Fruit fly (Drosophila melanogaster) whole organism, embryonic: ENCODE results near the gene Dic2.

Source experiments
- Atf6 ChIP-seq: fragments of 200-800 bp; sonication (Bioruptor generic); IDR thresholded peaks from 2 replicates; pipeline ENCODE4 v1.3.6; 2022; ENCODE audit warnings: missing biosample characterization, missing genetic modification characterization
- C15 ChIP-seq: fragments of 200-800 bp; sonication (Bioruptor generic); IDR thresholded peaks from 3 replicates; pipeline ENCODE4 v1.3.6; 2022; ENCODE audit warnings: missing biosample characterization, missing genetic modification characterization
- CG10543 ChIP-seq: fragments of 200-800 bp; sonication (Bioruptor generic); optimal IDR thresholded peaks from 3 replicates; lab custom pipeline; 2017; ENCODE audit warnings: missing biosample characterization, mild to moderate bottlenecking, missing genetic modification characterization, moderate library complexity
- CG11695 ChIP-seq: fragments of 200-800 bp; sonication (Bioruptor generic); IDR thresholded peaks from 3 replicates; pipeline ENCODE4 v1.3.6; 2022; ENCODE audit warnings: missing biosample characterization, missing genetic modification characterization
- CG12071 ChIP-seq: fragments of 200-800 bp; sonication (Bioruptor generic); optimal IDR thresholded peaks from 3 replicates; lab custom pipeline; 2018; ENCODE audit warnings: missing biosample characterization, mild to moderate bottlenecking, missing genetic modification characterization
- CG12769 ChIP-seq: fragments of 200-800 bp; sonication (Bioruptor generic); optimal IDR thresholded peaks from 2 replicates; lab custom pipeline; 2019; ENCODE audit warnings: missing biosample characterization, mild to moderate bottlenecking, missing genetic modification characterization, moderate library complexity
- CG14441 ChIP-seq: fragments of 200-800 bp; sonication (Bioruptor generic); IDR thresholded peaks from 2 replicates; pipeline ENCODE4 v1.3.6; 2022; ENCODE audit warnings: missing biosample characterization, missing genetic modification characterization
- CG14667 ChIP-seq: fragments of 200-800 bp; sonication (Bioruptor generic); IDR thresholded peaks from 2 replicates; pipeline ENCODE4 v1.3.6; 2022; ENCODE audit warnings: missing biosample characterization, missing genetic modification characterization
- CG1603 ChIP-seq: fragments of 200-800 bp; sonication (Bioruptor generic); optimal IDR thresholded peaks from 2 replicates; lab custom pipeline; 2019; ENCODE audit warnings: missing biosample characterization, mild to moderate bottlenecking, missing genetic modification characterization, moderate library complexity
- CG17612 ChIP-seq: fragments of 200-800 bp; sonication (Bioruptor generic); IDR thresholded peaks from 2 replicates; pipeline ENCODE4 v1.3.6; 2022; ENCODE audit warnings: missing biosample characterization, missing genetic modification characterization
- CG18262 ChIP-seq: fragments of 200-800 bp; optimal IDR thresholded peaks from 3 replicates; lab custom pipeline; 2019; ENCODE audit warnings: missing biosample characterization, mild to moderate bottlenecking, missing genetic modification characterization, moderate library complexity
- CG18599 ChIP-seq: fragments of 200-800 bp; sonication (Bioruptor generic); optimal IDR thresholded peaks from 3 replicates; lab custom pipeline; 2017; ENCODE audit warnings: missing biosample characterization, missing genetic modification characterization, mild to moderate bottlenecking, moderate library complexity, missing genetic modification reagents
- CG18619 ChIP-seq: fragments of 200-800 bp; sonication (Bioruptor generic); optimal IDR thresholded peaks from 3 replicates; lab custom pipeline; 2017; ENCODE audit warnings: missing biosample characterization, mild to moderate bottlenecking, missing genetic modification characterization
- CG2120 ChIP-seq: fragments of 200-800 bp; sonication (Bioruptor generic); optimal IDR thresholded peaks from 3 replicates; lab custom pipeline; 2016; ENCODE audit warnings: missing biosample characterization, missing genetic modification characterization
- CG31224 ChIP-seq: fragments of 200-800 bp; sonication (Bioruptor generic); IDR thresholded peaks from 2 replicates; pipeline ENCODE4 v1.3.6; 2022; ENCODE audit warnings: missing biosample characterization, missing genetic modification characterization
- CG31441 ChIP-seq: fragments of 200-800 bp; sonication (Bioruptor generic); IDR thresholded peaks from 2 replicates; pipeline ENCODE4 v1.3.6; 2022; ENCODE audit warnings: missing biosample characterization, missing genetic modification characterization
- CG3281 ChIP-seq: fragments of 200-800 bp; sonication (Bioruptor generic); optimal IDR thresholded peaks from 3 replicates; lab custom pipeline; 2017; ENCODE audit warnings: missing biosample characterization, mild to moderate bottlenecking, missing genetic modification characterization
- CG4328 ChIP-seq: fragments of 200-800 bp; sonication (Bioruptor generic); optimal IDR thresholded peaks from 3 replicates; lab custom pipeline; 2017; ENCODE audit warnings: missing biosample characterization, missing genetic modification reagents, missing genetic modification characterization
- CG5180 ChIP-seq: fragments of 200-800 bp; sonication (Bioruptor generic); optimal IDR thresholded peaks from 3 replicates; lab custom pipeline; 2017; ENCODE audit warnings: missing biosample characterization, missing genetic modification characterization, mild to moderate bottlenecking, moderate library complexity, missing genetic modification reagents
- CG8388 ChIP-seq: fragments of 200-800 bp; sonication (Bioruptor generic); optimal IDR thresholded peaks from 2 replicates; lab custom pipeline; 2019; ENCODE audit warnings: missing biosample characterization, mild to moderate bottlenecking, missing genetic modification characterization, moderate library complexity
- CG9437 ChIP-seq: fragments of 200-800 bp; sonication (Bioruptor generic); optimal IDR thresholded peaks from 2 replicates; lab custom pipeline; 2018; ENCODE audit warnings: missing biosample characterization, mild to moderate bottlenecking, missing genetic modification characterization
- Dref ChIP-seq: fragments of 200-800 bp; sonication (Bioruptor generic); IDR thresholded peaks from 2 replicates; pipeline ENCODE4 v1.3.6; 2022; ENCODE audit warnings: missing biosample characterization, missing genetic modification characterization
- Drgx ChIP-seq: fragments of 200-800 bp; sonication (Bioruptor generic); IDR thresholded peaks from 2 replicates; pipeline ENCODE4 v1.3.6; 2022; ENCODE audit warnings: missing biosample characterization, missing genetic modification characterization
- E2f1 ChIP-seq: fragments of 200-800 bp; sonication (Bioruptor generic); IDR thresholded peaks from 2 replicates; pipeline ENCODE4 v1.3.6; 2022; ENCODE audit warnings: missing biosample characterization, missing genetic modification characterization
- Gug ChIP-seq: fragments of 200-800 bp; sonication (Bioruptor generic); IDR thresholded peaks from 4 replicates; pipeline ENCODE4 v1.3.6; 2022; ENCODE audit warnings: missing biosample characterization, missing genetic modification characterization
- Hand ChIP-seq: fragments of 200-800 bp; sonication (Bioruptor generic); optimal IDR thresholded peaks from 2 replicates; lab custom pipeline; 2017; ENCODE audit warnings: mild to moderate bottlenecking, missing biosample characterization, missing genetic modification reagents, missing genetic modification characterization
- Med ChIP-seq: fragments of 200-800 bp; sonication (Bioruptor generic); peaks from one replicate; lab custom pipeline; 2016; ENCODE audit warnings: missing biosample characterization, missing genetic modification characterization, mild to moderate bottlenecking, inconsistent platforms, moderate library complexity
- Poxn ChIP-seq: fragments of 200-800 bp; sonication (Bioruptor generic); IDR thresholded peaks from 2 replicates; pipeline ENCODE4 v1.3.6; 2022; ENCODE audit warnings: missing biosample characterization, missing genetic modification characterization
- amos ChIP-seq: fragments of 200-800 bp; sonication (Bioruptor generic); IDR thresholded peaks from 2 replicates; pipeline ENCODE4 v1.3.6; 2022; ENCODE audit warnings: missing biosample characterization, missing genetic modification characterization; ENCODE audit not compliant: partially characterized antibody
- cg ChIP-seq: fragments of 200-800 bp; sonication (Bioruptor generic); optimal IDR thresholded peaks from 3 replicates; lab custom pipeline; 2019; ENCODE audit warnings: missing biosample characterization, mild to moderate bottlenecking, missing genetic modification characterization, moderate library complexity
- chinmo ChIP-seq: fragments of 200-800 bp; sonication (Bioruptor generic); IDR thresholded peaks from 4 replicates; pipeline ENCODE4 v1.3.6; 2022; ENCODE audit warnings: missing biosample characterization, missing genetic modification characterization; ENCODE audit not compliant: partially characterized antibody
- chm ChIP-seq: fragments of 200-800 bp; sonication (Bioruptor generic); IDR thresholded peaks from 2 replicates; pipeline ENCODE4 v1.3.6; 2022; ENCODE audit warnings: missing biosample characterization, missing genetic modification characterization
- ems ChIP-seq: fragments of 200-800 bp; sonication (Bioruptor generic); optimal IDR thresholded peaks from 3 replicates; lab custom pipeline; 2016; ENCODE audit warnings: missing biosample characterization, missing genetic modification characterization
- eve ChIP-seq, 2 experiments: fragments of >200 bp; optimal IDR thresholded peaks; 2 replicates each; lab custom pipeline; 2017; ENCODE audit warnings: missing biosample characterization in 2 of 2, missing genetic modification characterization in 2 of 2
- fu2 ChIP-seq: fragments of 200-800 bp; sonication (Bioruptor generic); optimal IDR thresholded peaks from 2 replicates; lab custom pipeline; 2016; ENCODE audit warnings: missing biosample characterization, missing genetic modification characterization
- gem ChIP-seq: fragments of 200-800 bp; sonication (Bioruptor generic); optimal IDR thresholded peaks from 2 replicates; lab custom pipeline; 2019; ENCODE audit warnings: missing biosample characterization, mild to moderate bottlenecking, missing genetic modification characterization, moderate library complexity
- grau ChIP-seq: fragments of 200-800 bp; optimal IDR thresholded peaks from 3 replicates; lab custom pipeline; 2019; ENCODE audit warnings: missing biosample characterization, mild to moderate bottlenecking, missing genetic modification characterization, moderate library complexity
- lilli ChIP-seq: fragments of 200-800 bp; sonication (Bioruptor generic); optimal IDR thresholded peaks from 3 replicates; lab custom pipeline; 2016; ENCODE audit warnings: missing biosample characterization, missing genetic modification characterization
- nom ChIP-seq: fragments of 200-800 bp; sonication (Bioruptor generic); optimal IDR thresholded peaks from 2 replicates; lab custom pipeline; 2017; ENCODE audit warnings: missing biosample characterization, missing genetic modification characterization, mild to moderate bottlenecking, moderate library complexity, missing genetic modification reagents
- pb ChIP-seq: fragments of 200-800 bp; sonication (Bioruptor generic); optimal IDR thresholded peaks from 3 replicates; lab custom pipeline; 2016; ENCODE audit warnings: missing biosample characterization, missing genetic modification characterization
- row ChIP-seq: fragments of 200-800 bp; sonication (Bioruptor generic); IDR thresholded peaks from 3 replicates; pipeline ENCODE4 v1.3.6; 2022; ENCODE audit warnings: missing biosample characterization, missing genetic modification characterization
- slp2 ChIP-seq: fragments of 200-800 bp; sonication (Bioruptor generic); optimal IDR thresholded peaks from 2 replicates; lab custom pipeline; 2016; ENCODE audit warnings: missing biosample characterization, missing genetic modification characterization
- sob ChIP-seq: fragments of 200-800 bp; sonication (Bioruptor generic); IDR thresholded peaks from 2 replicates; pipeline ENCODE4 v1.3.6; 2022; ENCODE audit warnings: missing biosample characterization, missing genetic modification characterization
- sug ChIP-seq: fragments of 200-800 bp; optimal IDR thresholded peaks from 2 replicates; lab custom pipeline; 2019; ENCODE audit warnings: missing biosample characterization, mild to moderate bottlenecking, missing genetic modification characterization, moderate library complexity
- vnd ChIP-seq: fragments of 200-800 bp; sonication (Bioruptor generic); IDR thresholded peaks from 3 replicates; pipeline ENCODE4 v1.3.6; 2022; ENCODE audit warnings: missing biosample characterization, missing genetic modification characterization; ENCODE audit not compliant: partially characterized antibody

Gene Dic2

DNA sequence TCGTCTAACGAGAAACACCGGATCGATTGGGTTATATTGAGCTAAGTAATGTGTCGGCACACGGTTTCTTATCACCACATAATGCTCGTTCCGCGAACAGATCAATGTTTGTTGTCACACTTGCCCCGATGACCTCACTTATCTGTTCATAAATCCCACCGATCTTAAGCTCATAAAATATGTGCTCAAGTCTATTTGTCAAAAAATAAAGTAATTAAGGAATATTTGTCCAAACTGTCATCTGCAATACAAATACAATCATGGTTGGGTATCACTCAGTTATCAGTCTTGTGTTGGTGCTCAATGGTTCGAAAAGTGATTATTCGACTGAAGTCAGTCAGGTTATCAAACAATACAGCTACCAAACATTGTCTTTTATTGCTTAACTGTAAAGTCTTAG, 47.0 kb upstream of the Dic2 start (continued):
- TF ChIP-seq CG1603 (peak; percentile 62), CG9437 (GFP tag; lab: Kevin White, UChicago) (no peak), Gug (no peak)

DNA sequence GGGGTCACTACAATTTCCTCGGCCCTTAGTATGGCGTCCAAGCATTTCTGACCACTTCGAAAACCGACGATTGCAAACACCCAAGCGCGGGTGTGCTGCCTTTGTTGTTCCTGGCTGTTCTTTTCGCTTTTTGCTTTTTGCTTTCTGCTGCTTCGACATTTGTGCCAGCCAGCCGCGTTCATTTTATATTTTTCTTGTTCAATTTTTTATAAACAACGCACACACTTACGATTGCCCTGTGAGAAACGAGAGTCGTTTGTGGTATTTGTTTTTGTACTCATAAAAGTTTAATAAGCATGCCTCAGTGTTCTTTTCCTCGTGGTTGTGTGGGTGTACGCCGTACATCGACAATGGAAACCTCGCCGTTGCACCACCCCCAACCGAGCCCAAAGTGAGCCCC, 46.5 kb upstream of the Dic2 start:
- TF ChIP-seq Drgx (GFP tag; lab: Robert Waterston, UW): peak; percentile 49
- TF ChIP-seq nom (GFP tag; lab: Kevin White, UChicago): peak; percentile 13
- TF ChIP-seq cg: peak; percentile 40
- TF ChIP-seq amos (GFP tag; lab: Robert Waterston, UW): no peak

DNA sequence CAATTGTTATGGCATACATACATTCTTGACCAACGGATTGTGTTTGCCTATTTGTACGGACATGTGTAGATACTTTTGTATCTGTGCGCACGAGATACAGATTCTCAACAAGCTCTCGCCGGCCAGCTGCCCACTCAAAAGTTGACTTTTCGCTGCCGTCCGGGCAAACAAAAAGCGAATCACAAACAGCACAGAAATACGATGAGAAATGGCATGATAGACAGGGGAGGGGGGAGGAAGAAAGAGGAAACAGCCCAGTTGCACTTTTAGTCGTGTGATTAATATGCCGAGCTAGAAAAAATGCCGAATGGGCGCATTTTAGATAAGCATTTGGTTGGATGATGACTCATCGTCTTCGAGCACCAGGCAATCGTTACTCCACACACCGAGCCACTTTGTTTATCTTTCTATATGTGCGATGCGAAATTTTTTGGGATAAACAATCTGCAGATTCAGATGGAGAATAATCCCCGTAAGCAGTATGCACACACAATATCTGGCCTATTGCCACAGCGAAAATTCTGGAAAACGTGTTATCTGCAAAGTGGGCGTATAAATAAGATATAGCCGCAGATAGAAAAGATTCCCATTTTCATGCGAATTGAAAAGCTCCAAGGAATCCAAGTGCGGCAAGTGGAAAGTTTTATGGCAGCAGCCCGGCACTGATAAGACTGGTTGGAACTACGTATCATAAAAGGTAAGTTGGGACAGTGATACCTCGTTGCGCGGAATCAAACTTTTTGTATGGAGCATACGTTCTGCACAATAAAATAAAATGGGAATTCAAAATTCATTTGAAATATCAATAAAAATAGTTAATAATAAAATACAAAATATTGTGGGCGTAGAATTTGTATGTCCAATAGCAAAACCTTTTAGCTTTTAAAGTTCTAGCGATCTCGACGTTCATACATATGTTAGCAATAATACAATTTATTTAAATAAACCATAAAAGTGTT, 45.7 kb upstream of the Dic2 start:
- no peak for TF ChIP-seq CG14441
- TF ChIP-seq CG14667 (GFP tag; lab: Robert Waterston, UW): no peak
- TF ChIP-seq CG3281 (GFP tag; lab: Kevin White, UChicago): peak; percentile 15
- TF ChIP-seq vnd (GFP tag; lab: Robert Waterston, UW): no peak
- TF ChIP-seq Med: peak; percentile 56
- peak; percentile 18 for TF ChIP-seq CG2120 (GFP tag; lab: Kevin White, UChicago)
- peak; percentile 32; the same call in 1 of the 3 replicates for TF ChIP-seq row (GFP tag; lab: Robert Waterston, UW)
- no peak for TF ChIP-seq Atf6 (GFP tag; lab: Robert Waterston, UW)
- TF ChIP-seq CG17612 (GFP tag; lab: Robert Waterston, UW): no peak
- TF ChIP-seq CG10543 (GFP tag; lab: Kevin White, UChicago): peak; percentile 28
- TF ChIP-seq Dref: no peak
- peak; percentile 33 for TF ChIP-seq CG5180 (GFP tag; lab: Kevin White, UChicago)
- no peak for TF ChIP-seq ems (GFP tag; lab: Kevin White, UChicago)
- no peak for TF ChIP-seq Hand (GFP tag; lab: Kevin White, UChicago)
- peak; percentile 11 for TF ChIP-seq CG18599 (GFP tag; lab: Kevin White, UChicago)
- no peak for TF ChIP-seq CG18262
- no peak for TF ChIP-seq CG11695 (GFP tag; lab: Robert Waterston, UW)
- no peak for TF ChIP-seq CG31224 (GFP tag; lab: Robert Waterston, UW)
- TF ChIP-seq lilli (GFP tag; lab: Kevin White, UChicago): peak; percentile 17
- peak; percentile 38 for TF ChIP-seq CG12769
- no peak for TF ChIP-seq pb (GFP tag; lab: Kevin White, UChicago)
- TF ChIP-seq grau (tag; lab: Kevin White, UChicago): peak; percentile 82
- TF ChIP-seq chm: no peak
- TF ChIP-seq E2f1: no peak
- no peak for TF ChIP-seq Poxn
- peak; percentile 30 for TF ChIP-seq CG18619 (GFP tag; lab: Kevin White, UChicago)
- TF ChIP-seq sug: peak; percentile 11
- no peak for TF ChIP-seq CG4328 (GFP tag; lab: Kevin White, UChicago)
- TF ChIP-seq CG8388 (GFP tag; lab: Kevin White, UChicago): no peak
- 0 out of 4 replicates have a peak, but pooled peaks have one; percentile 74 for TF ChIP-seq chinmo
- 0 out of 2 replicates have a peak, but pooled peaks have one; percentile 7 for TF ChIP-seq sob (GFP tag; lab: Robert Waterston, UW)
- TF ChIP-seq eve (GFP tag; optimal IDR thresholded peaks at IDR 0.05; lab: Kevin White, UChicago): peak in 1 of 2 experiments; percentile 27
- no peak for TF ChIP-seq fu2
- TF ChIP-seq CG12071 (GFP tag; lab: Kevin White, UChicago): no peak
- TF ChIP-seq slp2 (GFP tag; lab: Kevin White, UChicago): no peak
- peak; percentile 26; the same call in 1 of the 2 replicates for TF ChIP-seq CG31441 (GFP tag; lab: Robert Waterston, UW)
- TF ChIP-seq C15 (GFP tag; lab: Robert Waterston, UW): no peak
- peak; percentile 36 for TF ChIP-seq gem (tag; lab: Kevin White, UChicago)
